Worm (Caenorhabditis elegans) whole organism, young adult: Measurements from ENCODE around the gene C16C10.8.

Source experiments
- F33H1.4 ChIP-seq: fragments of 200-800 bp; sonication (Bioruptor generic); IDR thresholded peaks from 2 replicates; pipeline ENCODE4 v1.3.6; 2022; ENCODE audit warnings: missing genetic modification reagents, missing genetic modification characterization, missing compliant biosample characterization
- Y53F4B.3 ChIP-seq: fragments of 200-800 bp; sonication (Bioruptor generic); IDR thresholded peaks from 2 replicates; pipeline ENCODE4 v1.3.6; 2022; ENCODE audit warnings: missing genetic modification reagents, missing genetic modification characterization, missing compliant biosample characterization
- ZK185.1 ChIP-seq: sonication (generic microtip); optimal IDR thresholded peaks from 2 replicates; lab custom pipeline; 2016; ENCODE audit warnings: mild to moderate bottlenecking, missing genetic modification characterization, missing compliant biosample characterization; ENCODE audit not compliant: poor library complexity, severe bottlenecking
- ceh-27 ChIP-seq: fragments of 200-800 bp; sonication (Bioruptor generic); optimal IDR thresholded peaks from 2 replicates; lab custom pipeline; 2018; ENCODE audit warnings: mild to moderate bottlenecking, missing genetic modification characterization, moderate library complexity, missing compliant biosample characterization
- hmg-1.2 ChIP-seq: fragments of 200-800 bp; sonication (Bioruptor generic); IDR thresholded peaks from 2 replicates; pipeline ENCODE4 v1.3.6; 2022; ENCODE audit warnings: missing genetic modification reagents, missing genetic modification characterization, missing compliant biosample characterization
- madf-3 ChIP-seq: fragments of 200-800 bp; sonication (Bioruptor generic); IDR thresholded peaks from 2 replicates; pipeline ENCODE4 v1.3.6; 2022; ENCODE audit warnings: missing genetic modification reagents, missing genetic modification characterization, missing compliant biosample characterization
- nfyb-1 ChIP-seq: fragments of 200-800 bp; sonication (Bioruptor generic); IDR thresholded peaks from 2 replicates; pipeline ENCODE4 v1.3.6; 2022; ENCODE audit warnings: missing genetic modification reagents, missing genetic modification characterization, missing compliant biosample characterization
- pha-4 ChIP-seq: fragments of 150-350 bp; sonication (generic microtip); optimal IDR thresholded peaks from 2 replicates; lab custom pipeline; 2014; ENCODE audit warnings: missing biosample characterization, missing genetic modification reagents, missing genetic modification characterization
- sptf-2 ChIP-seq: fragments of 200-800 bp; sonication (Bioruptor generic); optimal IDR thresholded peaks from 2 replicates; lab custom pipeline; 2018; ENCODE audit warnings: mild to moderate bottlenecking, missing genetic modification characterization, missing compliant biosample characterization
- ztf-26 ChIP-seq: sonication (generic microtip); optimal IDR thresholded peaks from 2 replicates; lab custom pipeline; 2017; ENCODE audit warnings: missing genetic modification characterization, missing compliant biosample characterization
- ztf-6 ChIP-seq: fragments of 200-800 bp; sonication (Bioruptor generic); IDR thresholded peaks from 2 replicates; pipeline ENCODE4 v1.3.6; 2022; ENCODE audit warnings: missing genetic modification reagents, missing genetic modification characterization, missing compliant biosample characterization

DNA sequence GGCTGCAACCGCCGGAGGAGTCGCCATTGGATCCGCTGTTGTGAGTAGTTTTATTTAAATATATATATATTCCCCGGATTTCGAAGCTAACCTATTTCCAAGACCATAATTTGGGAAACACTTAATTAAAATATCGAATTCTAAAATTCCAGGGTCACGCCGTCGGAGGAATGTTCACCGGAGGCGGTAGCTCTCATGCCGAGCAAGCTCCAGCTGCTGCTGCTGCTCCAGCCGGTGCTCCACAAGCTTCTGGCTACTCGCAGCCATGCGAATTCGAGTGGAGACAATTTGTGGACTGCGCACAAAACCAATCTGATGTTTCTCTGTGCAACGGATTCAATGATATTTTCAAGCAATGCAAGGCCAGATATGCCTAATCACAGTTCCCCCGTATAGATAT is 11.7 kb downstream of the C16C10.8 start:
- TF ChIP-seq F33H1.4 (GFP tag; lab: Robert Waterston, UW) (no peak), sptf-2 (GFP tag; lab: Kevin White, UChicago) (no peak), hmg-1.2 (GFP tag; lab: Robert Waterston, UW) (no peak), ZK185.1 (tag; lab: Kevin White, UChicago) (no peak), madf-3 (GFP tag; lab: Robert Waterston, UW) (no peak), Y53F4B.3 (GFP tag; lab: Robert Waterston, UW) (no peak), pha-4 (tag; lab: Kevin White, UChicago) (no peak), nfyb-1 (no peak), ztf-26 (tag; lab: Kevin White, UChicago) (no peak), ceh-27 (GFP tag; lab: Kevin White, UChicago) (no peak), ztf-6 (GFP tag; lab: Robert Waterston, UW) (no peak)
